Worm (Caenorhabditis elegans): ENCODE data around the gene C37H5.5.

- TF ChIP-seq lsy-2 (tag; optimal IDR thresholded peaks at IDR 0.05), result peak in 1 of 2 experiments; percentile 45
- TF ChIP-seq ZK546.5 (tag; optimal IDR thresholded peaks at IDR 0.05), result no peak
- TF ChIP-seq ztf-11 (tag; optimal IDR thresholded peaks at IDR 0.05), result no peak
- TF ChIP-seq mdl-1 (tag; optimal IDR thresholded peaks at IDR 0.05), result no peak
- no peak for TF ChIP-seq ama-1 (optimal IDR thresholded peaks at IDR 0.05)
- no peak for TF ChIP-seq lin-13 (GFP tag; optimal IDR thresholded peaks at IDR 0.05)
- TF ChIP-seq ceh-82 (tag; optimal IDR thresholded peaks at IDR 0.05), result no peak
- no peak for TF ChIP-seq ztf-4 (tag; optimal IDR thresholded peaks at IDR 0.05)
- TF ChIP-seq lin-39 (tag; optimal IDR thresholded peaks at IDR 0.05), result no peak
Measured at ce11 chrV:4860525-4860924, 33.4 kb downstream of the C37H5.5 start.

Measured in whole organism, L2 larva.